Fruit fly (Drosophila melanogaster): ENCODE measurements around the gene trn.

trn gene

DNA sequence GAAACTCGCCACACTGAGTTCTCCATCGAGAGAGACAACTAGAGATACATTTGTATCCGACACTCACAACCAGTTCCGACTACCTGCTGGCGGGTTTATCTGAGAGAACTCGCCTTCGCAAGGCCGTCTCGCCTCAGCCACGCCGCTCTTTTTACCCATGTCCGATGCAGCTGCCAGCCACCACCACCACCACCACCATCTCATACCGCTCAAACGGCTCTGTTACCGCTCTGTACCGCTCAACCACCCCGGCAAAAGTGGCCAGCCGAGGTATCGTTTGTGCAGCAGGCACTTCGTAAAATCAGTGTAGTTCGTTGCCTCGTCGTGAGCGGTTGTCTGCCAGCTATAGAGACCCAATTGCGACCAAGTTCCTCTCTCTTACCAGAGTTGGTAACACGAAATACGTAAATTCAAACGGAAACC, at the start of gene trn (continued):
- TF ChIP-seq Nf-YC (tag; optimal IDR thresholded peaks at IDR 0.05) (peak; percentile 56), ssp (GFP tag; IDR thresholded peaks at IDR 0.05) (no peak), Asciz (GFP tag; optimal IDR thresholded peaks at IDR 0.05) (no peak), mld (GFP tag; IDR thresholded peaks at IDR 0.05; ENCODE audit: partially characterized antibody) (peak; percentile 53; the same call in 1 of the 3 replicates), chn (GFP tag; optimal IDR thresholded peaks at IDR 0.05) (peak; percentile 22), Six4 (GFP tag; optimal IDR thresholded peaks at IDR 0.05) (no peak), btn (GFP tag; optimal IDR thresholded peaks at IDR 0.05) (no peak), emc (GFP tag; optimal IDR thresholded peaks at IDR 0.05) (no peak), CG3995 (GFP tag; optimal IDR thresholded peaks at IDR 0.05) (no peak), maf-S (GFP tag; optimal IDR thresholded peaks at IDR 0.05) (no peak), Sin3A (optimal IDR thresholded peaks at IDR 0.05) (no peak), insv (GFP tag; optimal IDR thresholded peaks at IDR 0.05) (peak in 1 of 2 experiments; percentile 61), ewg (GFP tag; optimal IDR thresholded peaks at IDR 0.05) (no peak), gro (GFP tag; optimal IDR thresholded peaks at IDR 0.05) (peak; percentile 41), CG16779 (GFP tag; IDR thresholded peaks at IDR 0.05) (peak; percentile 39; the same call in 1 of the 2 replicates), nmo (GFP tag; optimal IDR thresholded peaks at IDR 0.05) (no peak), CG13424 (tag; optimal IDR thresholded peaks at IDR 0.05) (no peak), Bdp1 (GFP tag; optimal IDR thresholded peaks at IDR 0.05) (peak; percentile 12), sens (GFP tag) (peak; percentile 97), Scr (GFP tag; IDR thresholded peaks at IDR 0.05; ENCODE audit: partially characterized antibody) (peak; percentile 55), CG15514 (GFP tag; optimal IDR thresholded peaks at IDR 0.05) (peak; percentile 35), gcm2 (GFP tag; optimal IDR thresholded peaks at IDR 0.05) (no peak), danr (GFP tag; IDR thresholded peaks at IDR 0.05) (no peak), sna (GFP tag; IDR thresholded peaks at IDR 0.05; ENCODE audit: partially characterized antibody) (peak; percentile 54; the same call in 1 of the 2 replicates), BEAF-32 (GFP tag; optimal IDR thresholded peaks at IDR 0.05) (no peak), PHDP (tag; optimal IDR thresholded peaks at IDR 0.05) (peak; percentile 38), ken (GFP tag; IDR thresholded peaks at IDR 0.05) (peak; percentile 47; the same call in 2 of the 3 replicates), CG13123 (GFP tag; optimal IDR thresholded peaks at IDR 0.05) (no peak), dimm (GFP tag; IDR thresholded peaks at IDR 0.05) (no peak), CG8089 (GFP tag; optimal IDR thresholded peaks at IDR 0.05) (peak; percentile 51), CG17612 (GFP tag; IDR thresholded peaks at IDR 0.05) (no peak), dan (GFP tag; IDR thresholded peaks at IDR 0.05) (no peak), Fer1 (GFP tag; optimal IDR thresholded peaks at IDR 0.05) (no peak), CG10462 (GFP tag; optimal IDR thresholded peaks at IDR 0.05) (no peak), CG2116 (GFP tag; optimal IDR thresholded peaks at IDR 0.05) (peak; percentile 3), CG11247 (GFP tag; IDR thresholded peaks at IDR 0.05) (0 out of 2 replicates have a peak, but pooled peaks have one; percentile 39), CG2129 (GFP tag; IDR thresholded peaks at IDR 0.05; ENCODE audit: partially characterized antibody) (no peak), CG5180 (GFP tag; optimal IDR thresholded peaks at IDR 0.05) (peak; percentile 75), CkIIα-i1 (GFP tag; IDR thresholded peaks at IDR 0.05) (no peak), CG3065 (GFP tag; optimal IDR thresholded peaks at IDR 0.05) (no peak), CG30020 (tag; optimal IDR thresholded peaks at IDR 0.05) (no peak), Xbp1 (GFP tag; optimal IDR thresholded peaks at IDR 0.05) (no peak), Dp (GFP tag; optimal IDR thresholded peaks at IDR 0.05) (no peak), Jarid2 (GFP tag; optimal IDR thresholded peaks at IDR 0.05) (peak; percentile 99), sim (GFP tag; IDR thresholded peaks at IDR 0.05) (0 out of 2 replicates have a peak, but pooled peaks have one; percentile 10), CG11560 (tag; IDR thresholded peaks at IDR 0.05) (no peak), vvl (GFP tag; IDR thresholded peaks at IDR 0.05) (peak; percentile 69), CG14965 (GFP tag; optimal IDR thresholded peaks at IDR 0.05; ENCODE audit: borderline replicate concordance) (no peak), CG5953 (GFP tag; IDR thresholded peaks at IDR 0.05) (peak; percentile 48; the same call in 1 of the 2 replicates), slp2 (GFP tag; optimal IDR thresholded peaks at IDR 0.05) (no peak), Hr3 (GFP tag; optimal IDR thresholded peaks at IDR 0.05) (no peak)
